Worm (Caenorhabditis elegans) whole organism, L4 larva: ENCODE data around the gene drn-1.

Experiments used
- daf-12 ChIP-seq: fragments of 150-350 bp; optimal IDR thresholded peaks from 2 replicates; lab custom pipeline; 2014; ENCODE audit warnings: missing biosample characterization, missing genetic modification reagents, missing genetic modification characterization
- hlh-11 ChIP-seq: fragments of 200-800 bp; sonication (Bioruptor generic); optimal IDR thresholded peaks from 2 replicates; lab custom pipeline; 2018; ENCODE audit warnings: mild to moderate bottlenecking, missing genetic modification characterization, missing compliant biosample characterization
- lim-7 ChIP-seq: fragments of 200-800 bp; sonication (Bioruptor generic); IDR thresholded peaks from 2 replicates; pipeline ENCODE4 v1.3.6; 2022; ENCODE audit warnings: missing genetic modification characterization, missing compliant biosample characterization
- lin-13 ChIP-seq: fragments of 150-350 bp; optimal IDR thresholded peaks from 2 replicates; lab custom pipeline; 2014; ENCODE audit warnings: missing biosample characterization, missing genetic modification reagents, missing genetic modification characterization

DNA sequence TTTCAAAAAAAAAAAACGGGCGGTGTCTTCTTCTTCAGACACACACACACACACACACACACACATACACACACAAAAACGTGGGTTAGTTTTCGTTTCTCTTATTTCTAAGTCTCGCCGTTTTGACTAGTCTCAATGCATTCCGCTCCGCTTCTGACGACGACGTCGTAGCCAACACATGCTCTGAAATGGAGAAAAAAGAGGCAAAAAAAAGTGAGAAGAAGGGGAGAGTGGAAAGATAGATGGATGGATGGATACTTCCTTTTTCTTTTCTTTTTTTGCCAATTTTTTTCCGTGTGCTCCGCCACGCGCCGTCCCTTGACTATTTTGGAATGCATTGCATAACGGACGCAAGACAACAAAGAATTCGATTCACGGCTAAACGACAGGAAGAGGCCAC is 5.1 kb upstream of the drn-1 start:
- no peak for TF ChIP-seq hlh-11
- no peak for TF ChIP-seq lim-7 (GFP tag; lab: Robert Waterston, UW)
- TF ChIP-seq daf-12 (tag; lab: Kevin White, UChicago) = no peak
- no peak for TF ChIP-seq lin-13
